Worm (Caenorhabditis elegans) whole organism, young adult: ENCODE data around the gene pdhk-2.

Experiments used
- B0261.1 ChIP-seq: sonication (generic microtip); optimal IDR thresholded peaks from 2 replicates; lab custom pipeline; 2016; ENCODE audit warnings: mild to moderate bottlenecking, missing genetic modification characterization, moderate library complexity, missing compliant biosample characterization
- C06A6.2 ChIP-seq: fragments of 200-800 bp; sonication (Bioruptor generic); conservative IDR thresholded peaks from 2 replicates; pipeline ENCODE4 v1.3.6; 2022; ENCODE audit warnings: missing genetic modification characterization, missing compliant biosample characterization
- F22D6.2 ChIP-seq: sonication (generic microtip); optimal IDR thresholded peaks from 2 replicates; lab custom pipeline; 2016; ENCODE audit warnings: mild to moderate bottlenecking, missing genetic modification characterization, missing compliant biosample characterization
- K11D2.4 ChIP-seq: fragments of 200-800 bp; sonication (Bioruptor generic); IDR thresholded peaks from 2 replicates; pipeline ENCODE4 v1.3.6; 2022; ENCODE audit warnings: missing genetic modification reagents, missing genetic modification characterization, missing compliant biosample characterization
- K12H6.12 ChIP-seq: fragments of 200-800 bp; sonication (Bioruptor generic); optimal IDR thresholded peaks from 2 replicates; lab custom pipeline; 2018; ENCODE audit warnings: mild to moderate bottlenecking, missing genetic modification characterization, missing compliant biosample characterization
- Y53G8AR.9 ChIP-seq: fragments of 200-800 bp; sonication (Bioruptor generic); conservative IDR thresholded peaks from 2 replicates; pipeline ENCODE4 v1.3.6; 2022; ENCODE audit warnings: missing genetic modification reagents, missing genetic modification characterization, missing compliant biosample characterization
- attf-3 ChIP-seq: fragments of 200-800 bp; sonication (Bioruptor generic); conservative IDR thresholded peaks from 2 replicates; pipeline ENCODE4 v1.3.6; 2022; ENCODE audit warnings: missing genetic modification reagents, missing genetic modification characterization, missing compliant biosample characterization
- attf-5 ChIP-seq: fragments of 200-800 bp; sonication (Bioruptor generic); optimal IDR thresholded peaks from 2 replicates; lab custom pipeline; 2018; ENCODE audit warnings: mild to moderate bottlenecking, missing genetic modification characterization, missing compliant biosample characterization
- attf-6 ChIP-seq: fragments of 200-800 bp; sonication (Bioruptor generic); IDR thresholded peaks from 2 replicates; pipeline ENCODE4 v1.3.6; 2022; ENCODE audit warnings: missing genetic modification reagents, missing genetic modification characterization, missing compliant biosample characterization
- cebp-1 ChIP-seq, 2 experiments: fragments of 200-800 bp in 1 of 2; sonication (Bioruptor generic) in 1 of 2; sonication (generic microtip) in 1 of 2; IDR thresholded peaks in 1 of 2; optimal IDR thresholded peaks in 1 of 2; 2 replicates each; pipeline versions ENCODE4 v1.3.6 to Lab custom; 2017 to 2022; ENCODE audit warnings: missing compliant biosample characterization in 2 of 2, missing genetic modification characterization in 2 of 2, mild to moderate bottlenecking in 1 of 2, missing genetic modification reagents in 1 of 2, moderate library complexity in 1 of 2
- ceh-27 ChIP-seq: fragments of 200-800 bp; sonication (Bioruptor generic); optimal IDR thresholded peaks from 2 replicates; lab custom pipeline; 2018; ENCODE audit warnings: mild to moderate bottlenecking, missing genetic modification characterization, moderate library complexity, missing compliant biosample characterization
- chd-7 ChIP-seq: sonication (generic microtip); optimal IDR thresholded peaks from 2 replicates; lab custom pipeline; 2016; ENCODE audit warnings: mild to moderate bottlenecking, missing genetic modification characterization, moderate library complexity, missing compliant biosample characterization
- dpl-1 ChIP-seq: fragments of 150-350 bp; optimal IDR thresholded peaks from 2 replicates; lab custom pipeline; 2014; ENCODE audit warnings: missing biosample characterization, missing genetic modification reagents, missing genetic modification characterization
- egl-18 ChIP-seq: fragments of 200-800 bp; sonication (Bioruptor generic); IDR thresholded peaks from 2 replicates; pipeline ENCODE4 v1.3.6; 2022; ENCODE audit warnings: missing genetic modification reagents, missing genetic modification characterization, missing compliant biosample characterization
- hlh-12 ChIP-seq: sonication (generic microtip); optimal IDR thresholded peaks from 2 replicates; lab custom pipeline; 2016; ENCODE audit warnings: missing genetic modification characterization, missing compliant biosample characterization
- hmg-1.2 ChIP-seq: fragments of 200-800 bp; sonication (Bioruptor generic); IDR thresholded peaks from 2 replicates; pipeline ENCODE4 v1.3.6; 2022; ENCODE audit warnings: missing genetic modification reagents, missing genetic modification characterization, missing compliant biosample characterization
- hmg-20 ChIP-seq: fragments of 200-800 bp; sonication (Bioruptor generic); IDR thresholded peaks from 2 replicates; pipeline ENCODE4 v1.3.6; 2022; ENCODE audit warnings: missing genetic modification reagents, missing genetic modification characterization, missing compliant biosample characterization
- let-526 ChIP-seq: fragments of 200-800 bp; sonication (Bioruptor generic); IDR thresholded peaks from 2 replicates; pipeline ENCODE4 v1.3.6; 2022; ENCODE audit warnings: missing genetic modification reagents, missing genetic modification characterization, missing compliant biosample characterization
- let-607 ChIP-seq, 2 experiments: fragments of 200-800 bp in 1 of 2; sonication (Bioruptor generic) in 1 of 2; sonication (generic microtip) in 1 of 2; optimal IDR thresholded peaks; 2 replicates each; lab custom pipeline; 2016 to 2018; ENCODE audit warnings: mild to moderate bottlenecking in 2 of 2, missing compliant biosample characterization in 2 of 2, missing genetic modification characterization in 2 of 2, moderate library complexity in 2 of 2, missing genotype in 1 of 2
- lin-40 ChIP-seq: sonication (generic microtip); optimal IDR thresholded peaks from 2 replicates; lab custom pipeline; 2016; ENCODE audit warnings: missing genetic modification characterization, mild to moderate bottlenecking, missing compliant biosample characterization, missing genotype, missing genetic modification reagents
- lir-1 ChIP-seq: fragments of 200-800 bp; sonication (Bioruptor generic); conservative IDR thresholded peaks from 2 replicates; pipeline ENCODE4 v1.3.6; 2022; ENCODE audit warnings: missing genetic modification reagents, missing genetic modification characterization, missing compliant biosample characterization
- madf-10 ChIP-seq: sonication (generic microtip); optimal IDR thresholded peaks from 2 replicates; lab custom pipeline; 2016; ENCODE audit warnings: mild to moderate bottlenecking, missing genetic modification characterization, missing compliant biosample characterization
- mcd-1 ChIP-seq: fragments of 200-800 bp; sonication (Bioruptor generic); IDR thresholded peaks from 2 replicates; pipeline ENCODE4 v1.3.6; 2022; ENCODE audit warnings: missing genetic modification reagents, missing genetic modification characterization, missing compliant biosample characterization
- mxl-1 ChIP-seq: sonication (generic microtip); optimal IDR thresholded peaks from 2 replicates; lab custom pipeline; 2016; ENCODE audit warnings: missing genetic modification characterization, missing compliant biosample characterization
- nfyb-1 ChIP-seq: fragments of 200-800 bp; sonication (Bioruptor generic); IDR thresholded peaks from 2 replicates; pipeline ENCODE4 v1.3.6; 2022; ENCODE audit warnings: missing genetic modification reagents, missing genetic modification characterization, missing compliant biosample characterization
- nhr-120 ChIP-seq: fragments of 200-800 bp; sonication (Bioruptor generic); IDR thresholded peaks from 2 replicates; pipeline ENCODE4 v1.3.6; 2022; ENCODE audit warnings: missing genetic modification characterization, missing compliant biosample characterization
- nhr-80 ChIP-seq: sonication (generic microtip); optimal IDR thresholded peaks from 2 replicates; lab custom pipeline; 2016; ENCODE audit warnings: missing genetic modification characterization, missing compliant biosample characterization
- nhr-90 ChIP-seq: sonication (generic microtip); optimal IDR thresholded peaks from 2 replicates; lab custom pipeline; 2016; ENCODE audit warnings: missing genotype, mild to moderate bottlenecking, missing genetic modification characterization, missing compliant biosample characterization
- pha-4 ChIP-seq: fragments of 150-350 bp; sonication (generic microtip); optimal IDR thresholded peaks from 2 replicates; lab custom pipeline; 2014; ENCODE audit warnings: missing biosample characterization, missing genetic modification reagents, missing genetic modification characterization
- rcor-1 ChIP-seq: fragments of 200-800 bp; sonication (Bioruptor generic); IDR thresholded peaks from 2 replicates; pipeline ENCODE4 v1.3.6; 2022; ENCODE audit warnings: missing genetic modification reagents, missing genetic modification characterization, missing compliant biosample characterization
- repo-1 ChIP-seq: sonication (generic microtip); optimal IDR thresholded peaks from 2 replicates; lab custom pipeline; 2017; ENCODE audit warnings: mild to moderate bottlenecking, missing genetic modification characterization, missing compliant biosample characterization
- tbp1 ChIP-seq: fragments of 200-800 bp; sonication (Bioruptor generic); optimal IDR thresholded peaks from 2 replicates; lab custom pipeline; 2018; ENCODE audit warnings: mild to moderate bottlenecking, missing genetic modification characterization, missing compliant biosample characterization
- xnd-1 ChIP-seq: sonication (generic microtip); optimal IDR thresholded peaks from 2 replicates; lab custom pipeline; 2016; ENCODE audit warnings: missing genotype, missing genetic modification reagents, missing genetic modification characterization, missing compliant biosample characterization
- zfh-2 ChIP-seq: fragments of 200-800 bp; sonication (Bioruptor generic); conservative IDR thresholded peaks from 2 replicates; pipeline ENCODE4 v1.3.6; 2022; ENCODE audit warnings: missing genetic modification reagents, missing genetic modification characterization, missing compliant biosample characterization
- ztf-18 ChIP-seq: sonication (generic microtip); optimal IDR thresholded peaks from 2 replicates; lab custom pipeline; 2016; ENCODE audit warnings: missing genotype, mild to moderate bottlenecking, missing genetic modification characterization, missing compliant biosample characterization
- ztf-28 ChIP-seq: fragments of 200-800 bp; sonication (Bioruptor generic); IDR thresholded peaks from 2 replicates; pipeline ENCODE4 v1.3.6; 2022; ENCODE audit warnings: missing genetic modification reagents, missing genetic modification characterization, missing compliant biosample characterization

The pdhk-2 gene

ce11 chrIII:8786077-8786476, 44.9 kb upstream of the pdhk-2 start, which contains the start of gene K02D10.8 (continued):
- TF ChIP-seq ztf-28 (no peak), nhr-120 (GFP tag; lab: Robert Waterston, UW) (no peak), ceh-27 (GFP tag; lab: Kevin White, UChicago) (no peak)

- TF ChIP-seq dpl-1 (GFP tag; lab: Kevin White, UChicago), result no peak
- no peak for TF ChIP-seq hlh-12 (tag; lab: Kevin White, UChicago)
- TF ChIP-seq attf-5 (GFP tag; lab: Kevin White, UChicago), result peak; percentile 61
- TF ChIP-seq pha-4, result peak; percentile 72
- 0 out of 2 replicates have a peak, but pooled peaks have one; percentile 40 for TF ChIP-seq lir-1 (GFP tag; lab: Robert Waterston, UW)
- no peak for TF ChIP-seq mxl-1 (tag; lab: Kevin White, UChicago)
- TF ChIP-seq B0261.1 (tag; lab: Kevin White, UChicago), result no peak
- 0 out of 2 replicates have a peak, but pooled peaks have one; percentile 31 for TF ChIP-seq let-526 (GFP tag; lab: Robert Waterston, UW)
- TF ChIP-seq hmg-20 (GFP tag; lab: Robert Waterston, UW), result no peak
- TF ChIP-seq tbp1, result no peak
- TF ChIP-seq rcor-1 (GFP tag; lab: Robert Waterston, UW), result 0 out of 2 replicates have a peak, but pooled peaks have one; percentile 8
- TF ChIP-seq mcd-1 (GFP tag; lab: Robert Waterston, UW), result peak; percentile 39; the same call in 1 of the 2 replicates
- no peak for TF ChIP-seq egl-18 (GFP tag; lab: Robert Waterston, UW)
- TF ChIP-seq madf-10 (tag; lab: Kevin White, UChicago), result peak; percentile 3
- no peak for TF ChIP-seq nhr-90 (tag; lab: Kevin White, UChicago)
- peak in 1 of 2 experiments; percentile 23 for TF ChIP-seq let-607 (tag; optimal IDR thresholded peaks at IDR 0.05; lab: Kevin White, UChicago)
- peak; percentile 71 for TF ChIP-seq K12H6.12 (tag; lab: Kevin White, UChicago)
- TF ChIP-seq K11D2.4 (GFP tag; lab: Robert Waterston, UW), result 0 out of 2 replicates have a peak, but pooled peaks have one; percentile 59
- no peak for TF ChIP-seq xnd-1 (tag; lab: Kevin White, UChicago)
- TF ChIP-seq C06A6.2 (GFP tag; lab: Robert Waterston, UW), result 0 out of 2 replicates have a peak, but pooled peaks have one; percentile 19
- TF ChIP-seq zfh-2 (GFP tag; lab: Robert Waterston, UW), result peak; percentile 88
- TF ChIP-seq F22D6.2 (tag; lab: Kevin White, UChicago), result no peak
- TF ChIP-seq chd-7 (tag; lab: Kevin White, UChicago), result peak; percentile 12
- TF ChIP-seq Y53G8AR.9 (GFP tag; lab: Robert Waterston, UW), result no peak
- TF ChIP-seq ztf-18 (tag; lab: Kevin White, UChicago), result peak; percentile 1
- TF ChIP-seq attf-6 (GFP tag; lab: Robert Waterston, UW), result no peak
- TF ChIP-seq repo-1 (tag; lab: Kevin White, UChicago), result no peak
- TF ChIP-seq lin-40 (tag; lab: Kevin White, UChicago), result no peak
- TF ChIP-seq nfyb-1, result peak; percentile 53; the same call in 1 of the 2 replicates
- peak; percentile 69 for TF ChIP-seq nhr-80 (tag; lab: Kevin White, UChicago)
- no peak; the same call in 1 of the 2 replicates for TF ChIP-seq cebp-1 (GFP tag; IDR thresholded peaks at IDR 0.05; lab: Robert Waterston, UW)
- TF ChIP-seq cebp-1 (tag; optimal IDR thresholded peaks at IDR 0.05; lab: Kevin White, UChicago), result peak; percentile 75
- TF ChIP-seq attf-3, result no peak
- peak; percentile 51; the same call in 1 of the 2 replicates for TF ChIP-seq hmg-1.2 (GFP tag; lab: Robert Waterston, UW)
Measured at ce11 chrIII:8785426-8785825, 44.2 kb upstream of the pdhk-2 start.
